Worm (Caenorhabditis elegans): Measurements from ENCODE around the gene cmtr-2.

DNA sequence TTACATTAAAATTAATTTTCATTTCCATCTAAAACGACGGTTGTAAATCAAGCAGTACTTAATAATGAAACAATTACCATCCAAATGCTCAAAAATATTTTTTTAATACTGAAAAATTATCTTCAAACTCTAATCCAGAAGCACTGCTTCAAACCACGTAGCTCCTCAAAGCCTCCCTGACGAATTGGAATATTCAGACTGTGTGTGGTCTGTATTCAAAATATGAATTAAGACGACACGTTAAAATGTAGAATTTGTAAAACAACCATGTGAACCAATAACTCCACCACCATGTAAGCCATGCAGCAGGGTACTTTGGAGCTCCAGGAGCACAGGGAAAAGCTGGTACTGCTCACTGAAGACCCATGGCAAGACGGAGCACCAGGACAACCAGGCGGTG, 35.8 kb upstream of the cmtr-2 start, which contains the start of gene F27B3.8:
- TF ChIP-seq snpc-4 (tag; optimal IDR thresholded peaks at IDR 0.05): no peak
- no peak for TF ChIP-seq blmp-1 (tag; optimal IDR thresholded peaks at IDR 0.05)
- TF ChIP-seq ztf-11 (tag; optimal IDR thresholded peaks at IDR 0.05): no peak
- no peak for TF ChIP-seq lsy-2 (tag; optimal IDR thresholded peaks at IDR 0.05)
- no peak for TF ChIP-seq mep-1 (tag; optimal IDR thresholded peaks at IDR 0.05)

All from whole organism, mixed stage, embryonic.